Fruit fly (Drosophila melanogaster): Measurements from ENCODE around the gene CG9393.

CG9393 gene

DNA sequence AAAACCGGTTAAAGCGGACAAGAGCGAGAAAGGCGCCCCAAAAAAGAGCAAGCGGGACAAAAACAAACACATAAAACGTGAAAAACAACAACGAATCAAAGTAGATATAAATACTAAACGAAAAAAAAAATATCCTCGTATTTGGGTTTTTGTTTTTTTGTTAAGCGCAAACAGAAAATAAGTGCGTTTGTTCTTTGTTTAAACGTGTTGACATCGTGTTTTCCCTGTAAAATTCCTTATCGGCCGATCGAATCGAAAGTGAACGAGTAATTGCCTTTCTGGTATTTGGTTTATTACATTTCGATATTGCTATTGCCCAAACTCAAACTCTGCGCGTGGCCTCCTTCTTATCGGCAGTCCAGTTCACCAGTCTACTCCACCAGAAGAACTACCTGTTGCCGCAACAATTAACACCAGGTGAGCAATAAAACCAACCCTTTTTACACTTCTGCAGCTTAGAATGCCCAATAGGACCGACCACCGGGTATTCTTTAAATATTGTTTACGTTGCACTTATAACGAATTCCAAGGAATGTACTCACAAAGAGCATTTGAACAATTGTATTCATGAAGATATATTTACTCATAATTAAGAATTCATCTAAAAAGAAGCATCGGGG lies 28.4 kb upstream of the CG9393 start:
- TF ChIP-seq rn (GFP tag; IDR thresholded peaks at IDR 0.05) = no peak
- TF ChIP-seq CG8301 (tag; optimal IDR thresholded peaks at IDR 0.05) = no peak
- TF ChIP-seq CG9948 (tag; optimal IDR thresholded peaks at IDR 0.05) = no peak
- TF ChIP-seq Ets98B (GFP tag; IDR thresholded peaks at IDR 0.05) = no peak
- TF ChIP-seq D1 (tag; optimal IDR thresholded peaks at IDR 0.05) = no peak

DNA sequence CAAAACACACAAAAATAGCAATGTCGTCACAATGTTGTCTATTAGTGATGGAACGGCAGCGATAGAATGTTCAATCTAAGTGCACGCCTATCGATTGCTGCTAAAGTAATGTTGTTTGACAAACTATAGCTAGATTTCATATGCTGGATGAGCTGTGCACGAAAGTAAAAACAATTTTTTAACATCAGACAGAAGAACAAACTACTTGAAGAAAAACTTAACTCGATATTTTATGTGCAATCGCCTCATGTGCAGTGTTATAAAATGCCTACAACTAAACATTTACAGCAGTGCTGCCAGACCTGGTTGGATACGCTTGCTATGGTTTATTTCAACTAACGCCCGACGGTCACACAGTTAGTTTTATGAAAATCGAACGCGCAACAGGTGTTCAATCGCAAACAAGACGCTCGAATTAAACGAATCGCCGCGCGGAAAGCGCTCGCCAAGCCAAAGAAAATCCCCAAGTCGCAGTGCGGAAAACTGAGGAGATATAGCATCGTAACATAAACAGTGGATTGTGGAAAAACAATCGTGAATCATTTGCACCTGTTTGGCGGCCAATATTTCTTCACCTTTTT lies 27.6 kb upstream of the CG9393 start, which contains the start of the genes bocks and CG8312:
TSS of gene bocks (minus strand) at position 51 of the 581 bp plus-strand sequence.
TSS of gene CG8312 (plus strand) at position 358 of the 581 bp plus-strand sequence.
- TF ChIP-seq CG15710 (tag; optimal IDR thresholded peaks at IDR 0.05) (peak; percentile 3), CG9948 (tag; optimal IDR thresholded peaks at IDR 0.05) (no peak)

dm6 chr3R:9586663-9587248 lies 23.3 kb upstream of the CG9393 start, which contains the start of gene P58IPK:
P58IPK (plus strand) TSS chr3R:9586942.
- no peak for TF ChIP-seq CG17806 (tag; optimal IDR thresholded peaks at IDR 0.05)
- no peak for TF ChIP-seq CG13204 (GFP tag; optimal IDR thresholded peaks at IDR 0.05)
- TF ChIP-seq CG15710 (tag; optimal IDR thresholded peaks at IDR 0.05) = peak; percentile 6
- no peak for TF ChIP-seq CG8301 (tag; optimal IDR thresholded peaks at IDR 0.05)
- no peak for TF ChIP-seq Snoo (tag; optimal IDR thresholded peaks at IDR 0.05)
- TF ChIP-seq CG10348 (GFP tag; IDR thresholded peaks at IDR 0.05) = 0 out of 2 replicates have a peak, but pooled peaks have one; percentile 20
- TF ChIP-seq CG34367 (tag; optimal IDR thresholded peaks at IDR 0.05) = peak; percentile 10
- peak; percentile 54 for TF ChIP-seq Ets98B (GFP tag; IDR thresholded peaks at IDR 0.05)
- TF ChIP-seq CG8159 (tag; optimal IDR thresholded peaks at IDR 0.05) = no peak
- peak; percentile 71; the same call in 2 of the 3 replicates for TF ChIP-seq fd96Ca (GFP tag; IDR thresholded peaks at IDR 0.05)
- TF ChIP-seq CG4496 (GFP tag; IDR thresholded peaks at IDR 0.05) = peak; percentile 64; the same call in 2 of the 3 replicates
- TF ChIP-seq D1 (tag; optimal IDR thresholded peaks at IDR 0.05) = no peak
- peak; percentile 35; the same call in 1 of the 2 replicates for TF ChIP-seq CG32121 (GFP tag; IDR thresholded peaks at IDR 0.05)
- TF ChIP-seq rn (GFP tag; IDR thresholded peaks at IDR 0.05) = no peak

dm6 chr3R:9583122-9583521 lies 19.6 kb upstream of the CG9393 start, which contains the start of gene CG33654:
CG33654 (minus strand) TSS chr3R:9583222.
- TF ChIP-seq CG8301 (tag; optimal IDR thresholded peaks at IDR 0.05) = no peak
- TF ChIP-seq gl (tag; optimal IDR thresholded peaks at IDR 0.05) = no peak
- no peak for TF ChIP-seq CG13204 (GFP tag; optimal IDR thresholded peaks at IDR 0.05)
- no peak for TF ChIP-seq Snoo (tag; optimal IDR thresholded peaks at IDR 0.05)
- no peak for TF ChIP-seq EcR (GFP tag; optimal IDR thresholded peaks at IDR 0.05)
- no peak for TF ChIP-seq CG32121 (GFP tag; IDR thresholded peaks at IDR 0.05)
- no peak for TF ChIP-seq D1 (tag; optimal IDR thresholded peaks at IDR 0.05)
- TF ChIP-seq fd96Ca (GFP tag; IDR thresholded peaks at IDR 0.05) = no peak
- TF ChIP-seq CG34367 (tag; optimal IDR thresholded peaks at IDR 0.05) = no peak
- TF ChIP-seq CG15710 (tag; optimal IDR thresholded peaks at IDR 0.05) = no peak
- no peak for TF ChIP-seq Pif1B (GFP tag; optimal IDR thresholded peaks at IDR 0.05)
- TF ChIP-seq rn (GFP tag; IDR thresholded peaks at IDR 0.05) = no peak
- TF ChIP-seq CG17806 (tag; optimal IDR thresholded peaks at IDR 0.05) = no peak
- no peak for TF ChIP-seq Pif1A (GFP tag; optimal IDR thresholded peaks at IDR 0.05)

DNA sequence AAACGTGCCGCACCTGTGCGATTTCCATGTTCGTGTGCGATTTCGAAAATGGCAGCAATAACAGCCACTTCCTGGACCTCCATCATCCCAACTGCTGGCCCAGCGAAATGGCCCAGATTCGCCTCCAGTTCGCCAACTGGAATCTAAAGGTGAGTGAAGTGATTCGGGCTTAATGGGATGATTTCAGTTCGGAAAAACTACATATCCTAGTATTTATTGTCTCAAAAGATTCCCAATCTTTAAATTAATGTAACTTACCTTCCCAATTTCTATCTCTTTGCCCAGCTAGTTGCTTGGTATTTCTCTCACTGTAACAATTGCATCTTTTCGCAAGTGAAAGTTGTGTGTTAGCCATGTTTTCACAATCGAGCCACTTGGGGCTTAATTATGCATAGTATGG lies 18.5 kb upstream of the CG9393 start:
- TF ChIP-seq EcR (GFP tag; optimal IDR thresholded peaks at IDR 0.05) = no peak
- TF ChIP-seq fd96Ca (GFP tag; IDR thresholded peaks at IDR 0.05) = no peak
- no peak for TF ChIP-seq CG15710 (tag; optimal IDR thresholded peaks at IDR 0.05)
- TF ChIP-seq CG4496 (GFP tag; IDR thresholded peaks at IDR 0.05) = no peak
- TF ChIP-seq CG9948 (tag; optimal IDR thresholded peaks at IDR 0.05) = no peak
- no peak for TF ChIP-seq rn (GFP tag; IDR thresholded peaks at IDR 0.05)
- no peak for TF ChIP-seq CG10348 (GFP tag; IDR thresholded peaks at IDR 0.05)
- TF ChIP-seq CG8159 (tag; optimal IDR thresholded peaks at IDR 0.05) = no peak
- TF ChIP-seq CG17806 (tag; optimal IDR thresholded peaks at IDR 0.05) = no peak
- TF ChIP-seq CG8301 (tag; optimal IDR thresholded peaks at IDR 0.05) = no peak
- no peak for TF ChIP-seq D1 (tag; optimal IDR thresholded peaks at IDR 0.05)
- TF ChIP-seq Ets98B (GFP tag; IDR thresholded peaks at IDR 0.05) = no peak
- no peak for TF ChIP-seq Snoo (tag; optimal IDR thresholded peaks at IDR 0.05)
- no peak for TF ChIP-seq Pif1A (GFP tag; optimal IDR thresholded peaks at IDR 0.05)
- no peak for TF ChIP-seq CG13204 (GFP tag; optimal IDR thresholded peaks at IDR 0.05)
- no peak; the same call in 1 of the 2 replicates for TF ChIP-seq CG32121 (GFP tag; IDR thresholded peaks at IDR 0.05)
- TF ChIP-seq CG14655 (GFP tag; optimal IDR thresholded peaks at IDR 0.05) = no peak
- no peak for TF ChIP-seq Pif1B (GFP tag; optimal IDR thresholded peaks at IDR 0.05)
- TF ChIP-seq gl (tag; optimal IDR thresholded peaks at IDR 0.05) = no peak

DNA sequence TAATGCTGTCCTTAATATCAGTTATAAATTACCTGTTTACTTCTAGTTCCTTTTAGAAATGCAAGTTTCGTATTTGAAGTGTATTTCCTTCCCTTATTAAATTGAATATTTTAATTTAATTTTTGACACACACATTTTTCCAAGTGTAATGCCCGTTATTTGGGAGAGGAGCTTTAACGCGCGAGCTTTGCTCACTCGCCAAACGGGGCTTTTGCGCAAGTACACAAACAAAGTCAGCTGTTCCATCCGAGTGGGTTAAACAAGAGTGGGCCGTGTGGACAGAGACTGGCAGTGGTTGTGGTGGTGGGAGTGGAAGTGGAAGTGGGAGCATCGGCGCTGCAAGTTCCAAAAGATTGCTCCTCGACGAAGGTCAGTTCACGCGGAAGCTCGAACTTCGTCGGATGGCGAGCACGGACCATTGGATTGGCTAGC lies 17.6 kb upstream of the CG9393 start, which contains the start of gene CG8301:
TSS of gene CG8301 (plus strand) at position 218 of the 432 bp plus-strand sequence.
- TF ChIP-seq Snoo (tag; optimal IDR thresholded peaks at IDR 0.05) (peak; percentile 8), CG32121 (GFP tag; IDR thresholded peaks at IDR 0.05) (peak; percentile 55; the same call in 1 of the 2 replicates), Pif1B (GFP tag; optimal IDR thresholded peaks at IDR 0.05) (peak; percentile 26), EcR (GFP tag; optimal IDR thresholded peaks at IDR 0.05) (no peak), CG8301 (tag; optimal IDR thresholded peaks at IDR 0.05) (peak; percentile 75), rn (GFP tag; IDR thresholded peaks at IDR 0.05) (no peak), CG8159 (tag; optimal IDR thresholded peaks at IDR 0.05) (peak; percentile 10), gl (tag; optimal IDR thresholded peaks at IDR 0.05) (no peak), CG4496 (GFP tag; IDR thresholded peaks at IDR 0.05) (peak; percentile 24; the same call in 1 of the 3 replicates), CG34367 (tag; optimal IDR thresholded peaks at IDR 0.05) (no peak), CG12605 (GFP tag; IDR thresholded peaks at IDR 0.05) (peak; percentile 53; the same call in 1 of the 2 replicates), Pif1A (GFP tag; optimal IDR thresholded peaks at IDR 0.05) (no peak), CG10348 (GFP tag; IDR thresholded peaks at IDR 0.05) (no peak), CG17806 (tag; optimal IDR thresholded peaks at IDR 0.05) (peak; percentile 26), Ets98B (GFP tag; IDR thresholded peaks at IDR 0.05) (peak; percentile 63; the same call in 1 of the 2 replicates), D1 (tag; optimal IDR thresholded peaks at IDR 0.05) (no peak), fd96Ca (GFP tag; IDR thresholded peaks at IDR 0.05) (0 out of 3 replicates have a peak, but pooled peaks have one; percentile 26), CG13204 (GFP tag; optimal IDR thresholded peaks at IDR 0.05) (no peak), CG9948 (tag; optimal IDR thresholded peaks at IDR 0.05) (no peak), CG14655 (GFP tag; optimal IDR thresholded peaks at IDR 0.05) (no peak), CG15710 (tag; optimal IDR thresholded peaks at IDR 0.05) (no peak)

Measured in whole organism, pupa.